Worm (Caenorhabditis elegans): ENCODE measurements around the gene M01H9.5.
A peak's percentile ranks its signal among the peaks of the same experiment; 100 is the strongest.

Gene M01H9.5

ce11 chrIV:4477009-4477471 lies 11.8 kb downstream of the M01H9.5 start, which contains the start of gene M01H9.3 (continued):
- TF ChIP-seq efl-1 (optimal IDR thresholded peaks at IDR 0.05) (peak; percentile 22 to 54), efl-1 (GFP tag; optimal IDR thresholded peaks at IDR 0.05 in 1 of 2) (peak; percentile 26 to 93), nhr-19 (GFP tag; conservative IDR thresholded peaks at IDR 0.05) (peak; percentile 98), pax-3 (tag; optimal IDR thresholded peaks at IDR 0.05) (peak; percentile 16), zag-1 (tag; optimal IDR thresholded peaks at IDR 0.05) (no peak), ets-5 (GFP tag; IDR thresholded peaks at IDR 0.05) (no peak), aha-1 (tag; optimal IDR thresholded peaks at IDR 0.05) (no peak)

- TF ChIP-seq lin-14 (GFP tag; optimal IDR thresholded peaks at IDR 0.05) (peak; percentile 20), efl-1 (optimal IDR thresholded peaks at IDR 0.05) (no peak), efl-1 (GFP tag; optimal IDR thresholded peaks at IDR 0.05 in 1 of 2) (peak in 1 of 2 experiments; percentile 25), nhr-20 (tag; optimal IDR thresholded peaks at IDR 0.05) (peak; percentile 46), nhr-85 (tag) (peak; percentile 45), blmp-1 (tag; optimal IDR thresholded peaks at IDR 0.05) (no peak), lsy-2 (tag; optimal IDR thresholded peaks at IDR 0.05) (no peak), mab-9 (GFP tag; IDR thresholded peaks at IDR 0.05) (no peak), nhr-19 (GFP tag; conservative IDR thresholded peaks at IDR 0.05) (peak; percentile 77), ama-1 (optimal IDR thresholded peaks at IDR 0.05) (no peak), snu-23 (GFP tag; optimal IDR thresholded peaks at IDR 0.05) (peak; percentile 7), dsc-1 (tag; optimal IDR thresholded peaks at IDR 0.05) (no peak), ztf-11 (tag; optimal IDR thresholded peaks at IDR 0.05) (no peak), unc-62 (GFP tag; optimal IDR thresholded peaks at IDR 0.05) (no peak), nhr-71 (tag; optimal IDR thresholded peaks at IDR 0.05) (peak; percentile 9), hlh-4 (tag; optimal IDR thresholded peaks at IDR 0.05) (no peak), mdl-1 (tag; optimal IDR thresholded peaks at IDR 0.05) (no peak), lin-39 (tag; optimal IDR thresholded peaks at IDR 0.05) (no peak), tbx-2 (tag; optimal IDR thresholded peaks at IDR 0.05) (no peak)
Observed at ce11 chrIV:4478612-4479011, 13.3 kb downstream of the M01H9.5 start.

ce11 chrIV:4480027-4480426 lies 14.7 kb downstream of the M01H9.5 start, which contains the start of gene M01H9.10:
TSS of gene M01H9.10 (minus strand) at chrIV:4480127.
- TF ChIP-seq blmp-1 (tag; optimal IDR thresholded peaks at IDR 0.05), result no peak
- TF ChIP-seq ama-1 (optimal IDR thresholded peaks at IDR 0.05), result no peak
- no peak for TF ChIP-seq lsy-2 (tag; optimal IDR thresholded peaks at IDR 0.05)
- TF ChIP-seq ceh-82 (tag; optimal IDR thresholded peaks at IDR 0.05), result no peak
- no peak for TF ChIP-seq ceh-88 (GFP tag; IDR thresholded peaks at IDR 0.05)
- no peak for TF ChIP-seq nhr-84 (tag; optimal IDR thresholded peaks at IDR 0.05)
- TF ChIP-seq swsn-7 (tag; optimal IDR thresholded peaks at IDR 0.05), result no peak
- no peak for TF ChIP-seq isw-1 (GFP tag; IDR thresholded peaks at IDR 0.05)
- no peak for TF ChIP-seq mab-9 (GFP tag; IDR thresholded peaks at IDR 0.05)
- no peak for TF ChIP-seq lin-15B (tag; optimal IDR thresholded peaks at IDR 0.05)

- TF ChIP-seq efl-3 (GFP tag; optimal IDR thresholded peaks at IDR 0.05), result no peak
- no peak for TF ChIP-seq pqm-1 (tag; optimal IDR thresholded peaks at IDR 0.05)
- no peak for TF ChIP-seq tbx-2 (tag; optimal IDR thresholded peaks at IDR 0.05)
- TF ChIP-seq ceh-8 (GFP tag; optimal IDR thresholded peaks at IDR 0.05), result no peak
- peak; percentile 26 for TF ChIP-seq elt-2 (tag; optimal IDR thresholded peaks at IDR 0.05)
- TF ChIP-seq nhr-28 (tag; optimal IDR thresholded peaks at IDR 0.05), result no peak
- TF ChIP-seq sup-37 (GFP tag; optimal IDR thresholded peaks at IDR 0.05), result no peak
- no peak for TF ChIP-seq nhr-71 (tag; optimal IDR thresholded peaks at IDR 0.05)
Observed at ce11 chrIV:4481298-4481697, 16.0 kb downstream of the M01H9.5 start.

- TF ChIP-seq tlp-1 (tag; optimal IDR thresholded peaks at IDR 0.05), result peak; percentile 39
- TF ChIP-seq irx-1 (tag; optimal IDR thresholded peaks at IDR 0.05), result no peak
- no peak for TF ChIP-seq unc-30 (tag; optimal IDR thresholded peaks at IDR 0.05)
- no peak for TF ChIP-seq Y116A8C.19 (tag; optimal IDR thresholded peaks at IDR 0.05; ENCODE audit: borderline replicate concordance)
- TF ChIP-seq jun-1 (tag; optimal IDR thresholded peaks at IDR 0.05), result peak; percentile 2
- no peak for TF ChIP-seq nhr-20 (tag; optimal IDR thresholded peaks at IDR 0.05)
- no peak for TF ChIP-seq unc-86 (tag; optimal IDR thresholded peaks at IDR 0.05)
- TF ChIP-seq ceh-88 (GFP tag; IDR thresholded peaks at IDR 0.05), result no peak
- no peak for TF ChIP-seq alr-1 (tag; optimal IDR thresholded peaks at IDR 0.05; ENCODE audit: borderline replicate concordance)
- TF ChIP-seq mep-1 (tag; optimal IDR thresholded peaks at IDR 0.05), result no peak
- TF ChIP-seq mab-9 (GFP tag; IDR thresholded peaks at IDR 0.05), result no peak
- no peak for TF ChIP-seq ztf-4 (tag; optimal IDR thresholded peaks at IDR 0.05)
- no peak for TF ChIP-seq isw-1 (GFP tag; IDR thresholded peaks at IDR 0.05)
- no peak for TF ChIP-seq sptf-1 (tag; optimal IDR thresholded peaks at IDR 0.05)
- TF ChIP-seq nhr-90 (tag; optimal IDR thresholded peaks at IDR 0.05; ENCODE audit: poor library complexity), result peak; percentile 9
- TF ChIP-seq nhr-85 (tag), result no peak
- no peak for TF ChIP-seq lsy-2 (tag; optimal IDR thresholded peaks at IDR 0.05)
- TF ChIP-seq unc-130 (tag; optimal IDR thresholded peaks at IDR 0.05), result no peak
- TF ChIP-seq nhr-71 (tag; optimal IDR thresholded peaks at IDR 0.05), result peak; percentile 17
Observed at ce11 chrIV:4482531-4482930, 17.2 kb downstream of the M01H9.5 start, which contains the start of gene M01H9.4. TSS of gene M01H9.4 (minus strand) at chrIV:4482909.

All from whole organism, L1 larva.